Worm (Caenorhabditis elegans) whole organism, L4 larva: ENCODE data around the gene T13H10.2.
A peak's percentile ranks its signal among the peaks of the same experiment; 100 is the strongest.

Source experiments
- D1046.2 ChIP-seq: fragments of 200-800 bp; sonication (Bioruptor generic); IDR thresholded peaks from 2 replicates; pipeline ENCODE4 v1.3.6; 2022; ENCODE audit warnings: missing genetic modification characterization, missing compliant biosample characterization
- F49E8.2 ChIP-seq: sonication (generic microtip); optimal IDR thresholded peaks from 2 replicates; lab custom pipeline; 2016; ENCODE audit warnings: missing compliant biosample characterization, mild to moderate bottlenecking, missing genetic modification characterization, borderline replicate concordance
- T20F7.1 ChIP-seq: fragments of 200-800 bp; sonication (Bioruptor generic); optimal IDR thresholded peaks from 2 replicates; lab custom pipeline; 2018; ENCODE audit warnings: mild to moderate bottlenecking, missing genetic modification characterization, missing compliant biosample characterization
- T26A8.4 ChIP-seq: fragments of 200-800 bp; sonication (Bioruptor generic); IDR thresholded peaks from 2 replicates; pipeline ENCODE4 v1.3.6; 2022; ENCODE audit warnings: missing genetic modification characterization, missing compliant biosample characterization
- Y105C5A.15 ChIP-seq: fragments of 200-800 bp; sonication (Bioruptor generic); IDR thresholded peaks from 2 replicates; pipeline ENCODE4 v1.3.6; 2022; ENCODE audit warnings: missing genetic modification characterization, missing compliant biosample characterization
- Y48G9A.11 ChIP-seq: fragments of 200-800 bp; sonication (Bioruptor generic); IDR thresholded peaks from 2 replicates; pipeline ENCODE4 v1.3.6; 2022; ENCODE audit warnings: missing genetic modification reagents, missing genetic modification characterization, missing compliant biosample characterization
- Y75B8A.6 ChIP-seq: fragments of 200-800 bp; sonication (Bioruptor generic); IDR thresholded peaks from 2 replicates; pipeline ENCODE4 v1.3.6; 2022; ENCODE audit warnings: missing genetic modification reagents, missing genetic modification characterization, missing compliant biosample characterization
- ama-1 ChIP-seq: fragments of 150-350 bp; optimal IDR thresholded peaks from 2 replicates; lab custom pipeline; 2014; ENCODE audit warnings: inconsistent platforms, mixed read lengths
- arid-1 ChIP-seq: fragments of 200-800 bp; sonication (Bioruptor generic); conservative IDR thresholded peaks from 2 replicates; pipeline ENCODE4 v1.3.6; 2022; ENCODE audit warnings: missing genetic modification reagents, missing genetic modification characterization, missing compliant biosample characterization
- ceh-20 ChIP-seq: fragments of 200-800 bp; sonication (Bioruptor generic); IDR thresholded peaks from 2 replicates; pipeline ENCODE4 v1.3.6; 2022; ENCODE audit warnings: missing genetic modification reagents, missing genetic modification characterization, missing compliant biosample characterization
- ceh-82 ChIP-seq: sonication (generic microtip); optimal IDR thresholded peaks from 2 replicates; lab custom pipeline; 2017; ENCODE audit warnings: missing biosample characterization, missing genetic modification characterization
- ctbp-1 ChIP-seq: fragments of 200-800 bp; sonication (Bioruptor generic); IDR thresholded peaks from 2 replicates; pipeline ENCODE4 v1.3.6; 2022; ENCODE audit warnings: missing genetic modification reagents, missing genetic modification characterization, missing compliant biosample characterization
- daf-16 ChIP-seq, 3 experiments: sonication (generic microtip); optimal IDR thresholded peaks; 2 replicates each; lab custom pipeline; 2016 to 2017; ENCODE audit warnings: missing genetic modification characterization in 3 of 3, missing genetic modification reagents in 3 of 3, mild to moderate bottlenecking in 2 of 3, missing compliant biosample characterization in 2 of 3, missing biosample characterization in 1 of 3, moderate library complexity in 1 of 3
- daf-19 ChIP-seq: fragments of 200-800 bp; sonication (Bioruptor generic); conservative IDR thresholded peaks from 2 replicates; pipeline ENCODE4 v1.3.6; 2022; ENCODE audit warnings: missing genetic modification characterization, missing compliant biosample characterization
- dmd-6 ChIP-seq: fragments of 200-800 bp; sonication (Bioruptor generic); IDR thresholded peaks from 2 replicates; pipeline ENCODE4 v1.3.6; 2022; ENCODE audit warnings: missing genetic modification reagents, missing genetic modification characterization, missing compliant biosample characterization
- dpl-1 ChIP-seq: fragments of 150-350 bp; optimal IDR thresholded peaks from 2 replicates; lab custom pipeline; 2014; ENCODE audit warnings: missing biosample characterization, missing genetic modification reagents, missing genetic modification characterization
- duxl-1 ChIP-seq: sonication (generic microtip); optimal IDR thresholded peaks from 2 replicates; lab custom pipeline; 2016; ENCODE audit warnings: mild to moderate bottlenecking, missing genetic modification characterization, moderate library complexity, missing compliant biosample characterization; ENCODE audit not compliant: poor library complexity
- dve-1 ChIP-seq: sonication (generic microtip); optimal IDR thresholded peaks from 2 replicates; lab custom pipeline; 2017; ENCODE audit warnings: antibody characterized with exemption, mild to moderate bottlenecking, missing genetic modification characterization, missing compliant biosample characterization; ENCODE audit not compliant: insufficient read depth
- egl-43 ChIP-seq: fragments of 200-800 bp; sonication (Bioruptor generic); IDR thresholded peaks from 2 replicates; pipeline ENCODE4 v1.3.6; 2022; ENCODE audit warnings: missing genetic modification reagents, missing genetic modification characterization, missing compliant biosample characterization
- fos-1 ChIP-seq: fragments of 150-350 bp; optimal IDR thresholded peaks from 2 replicates; lab custom pipeline; 2014; ENCODE audit warnings: missing biosample characterization, missing genetic modification characterization
- gei-8 ChIP-seq: fragments of 200-800 bp; sonication (Bioruptor generic); optimal IDR thresholded peaks from 2 replicates; lab custom pipeline; 2018; ENCODE audit warnings: mild to moderate bottlenecking, missing genetic modification characterization, missing compliant biosample characterization
- hlh-11 ChIP-seq: fragments of 200-800 bp; sonication (Bioruptor generic); optimal IDR thresholded peaks from 2 replicates; lab custom pipeline; 2018; ENCODE audit warnings: mild to moderate bottlenecking, missing genetic modification characterization, missing compliant biosample characterization
- hlh-30 ChIP-seq: sonication (generic microtip); optimal IDR thresholded peaks from 2 replicates; lab custom pipeline; 2017; ENCODE audit warnings: antibody characterized with exemption, mild to moderate bottlenecking, missing genetic modification characterization, missing compliant biosample characterization; ENCODE audit not compliant: insufficient read depth
- lin-1 ChIP-seq: fragments of 200-800 bp; sonication (Bioruptor generic); IDR thresholded peaks from 2 replicates; pipeline ENCODE4 v1.3.6; 2022; ENCODE audit warnings: missing genetic modification reagents, missing genetic modification characterization, missing compliant biosample characterization
- lin-15B ChIP-seq: fragments of 150-350 bp; sonication (generic microtip); optimal IDR thresholded peaks from 3 replicates; lab custom pipeline; 2014; ENCODE audit warnings: missing biosample characterization, missing genetic modification characterization
- lin-38 ChIP-seq: fragments of 200-800 bp; sonication (Bioruptor generic); IDR thresholded peaks from 2 replicates; pipeline ENCODE4 v1.3.6; 2022; ENCODE audit warnings: missing genetic modification reagents, missing genetic modification characterization, missing compliant biosample characterization
- lir-3 ChIP-seq: sonication (generic microtip); optimal IDR thresholded peaks from 2 replicates; lab custom pipeline; 2016; ENCODE audit warnings: mild to moderate bottlenecking, missing genetic modification characterization, missing compliant biosample characterization
- lsy-2 ChIP-seq, 2 experiments: fragments of 150-350 bp in 1 of 2; sonication (generic microtip) in 1 of 2; optimal IDR thresholded peaks; 2 replicates each; lab custom pipeline; 2014 to 2017; ENCODE audit warnings: missing biosample characterization in 2 of 2, missing genetic modification characterization in 2 of 2
- madf-5 ChIP-seq, 2 experiments: fragments of 200-800 bp; sonication (Bioruptor generic); IDR thresholded peaks; 2 replicates each; pipeline ENCODE4 v1.3.6; 2022; ENCODE audit warnings: missing compliant biosample characterization in 2 of 2, missing genetic modification characterization in 2 of 2
- mep-1 ChIP-seq: fragments of 150-350 bp; sonication (generic microtip); optimal IDR thresholded peaks from 3 replicates; lab custom pipeline; 2014; ENCODE audit warnings: missing biosample characterization, missing genetic modification characterization
- nhr-102 ChIP-seq: sonication (generic microtip); optimal IDR thresholded peaks from 2 replicates; lab custom pipeline; 2016; ENCODE audit warnings: mild to moderate bottlenecking, missing genetic modification characterization, moderate library complexity, missing compliant biosample characterization
- nhr-11 ChIP-seq: fragments of 150-350 bp; optimal IDR thresholded peaks from 2 replicates; lab custom pipeline; 2014; ENCODE audit warnings: missing biosample characterization, missing genetic modification characterization
- nhr-25 ChIP-seq: sonication (generic microtip); optimal IDR thresholded peaks from 2 replicates; lab custom pipeline; 2017; ENCODE audit warnings: missing genetic modification characterization, mild to moderate bottlenecking, missing compliant biosample characterization, antibody characterized with exemption, moderate library complexity, borderline replicate concordance; ENCODE audit not compliant: insufficient read depth
- nhr-28 ChIP-seq: fragments of 150-350 bp; optimal IDR thresholded peaks from 2 replicates; lab custom pipeline; 2014; ENCODE audit warnings: missing biosample characterization, missing genetic modification characterization
- nhr-42 ChIP-seq: fragments of 200-800 bp; sonication (Bioruptor generic); IDR thresholded peaks from 2 replicates; pipeline ENCODE4 v1.3.6; 2022; ENCODE audit warnings: missing genetic modification characterization, missing compliant biosample characterization
- nhr-76 ChIP-seq: fragments of 150-350 bp; optimal IDR thresholded peaks from 2 replicates; lab custom pipeline; 2014; ENCODE audit warnings: missing biosample characterization, missing genetic modification characterization
- nhr-77 ChIP-seq: fragments of 150-350 bp; optimal IDR thresholded peaks from 2 replicates; lab custom pipeline; 2014; ENCODE audit warnings: missing biosample characterization, missing genetic modification characterization
- rbr-2 ChIP-seq: sonication (generic microtip); optimal IDR thresholded peaks from 2 replicates; lab custom pipeline; 2016; ENCODE audit warnings: missing genotype, missing genetic modification characterization, missing compliant biosample characterization
- sdz-12 ChIP-seq: fragments of 200-800 bp; sonication (Bioruptor generic); optimal IDR thresholded peaks from 2 replicates; lab custom pipeline; 2018; ENCODE audit warnings: mild to moderate bottlenecking, missing genetic modification characterization, missing compliant biosample characterization
- snpc-1.2 ChIP-seq: fragments of 200-800 bp; sonication (Bioruptor generic); IDR thresholded peaks from 2 replicates; pipeline ENCODE4 v1.3.6; 2022; ENCODE audit warnings: missing genetic modification reagents, missing genetic modification characterization, missing compliant biosample characterization
- spr-1 ChIP-seq: sonication (generic microtip); optimal IDR thresholded peaks from 2 replicates; lab custom pipeline; 2016; ENCODE audit warnings: mild to moderate bottlenecking, missing genetic modification characterization, missing compliant biosample characterization
- spr-3 ChIP-seq: fragments of 200-800 bp; sonication (Bioruptor generic); optimal IDR thresholded peaks from 2 replicates; lab custom pipeline; 2018; ENCODE audit warnings: mild to moderate bottlenecking, missing genetic modification characterization, missing compliant biosample characterization
- tra-1 ChIP-seq: fragments of 200-800 bp; sonication (Bioruptor generic); IDR thresholded peaks from 2 replicates; pipeline ENCODE4 v1.3.6; 2022; ENCODE audit warnings: missing genetic modification reagents, missing genetic modification characterization, missing compliant biosample characterization
- unc-130 ChIP-seq: sonication (generic microtip); optimal IDR thresholded peaks from 2 replicates; lab custom pipeline; 2016; ENCODE audit warnings: missing genetic modification reagents, missing genetic modification characterization, missing compliant biosample characterization
- vab-7 ChIP-seq: fragments of 200-800 bp; sonication (Bioruptor generic); IDR thresholded peaks from 2 replicates; pipeline ENCODE4 v1.3.6; 2022; ENCODE audit warnings: missing genetic modification reagents, missing genetic modification characterization, missing compliant biosample characterization
- zag-1 ChIP-seq: fragments of 150-350 bp; optimal IDR thresholded peaks from 2 replicates; lab custom pipeline; 2014; ENCODE audit warnings: missing biosample characterization, missing genetic modification characterization
- zfp-3 ChIP-seq: fragments of 200-800 bp; sonication (Bioruptor generic); conservative IDR thresholded peaks from 2 replicates; pipeline ENCODE4 v1.3.6; 2022; ENCODE audit warnings: missing genetic modification reagents, missing genetic modification characterization, missing compliant biosample characterization
- zip-2 ChIP-seq: fragments of 150-350 bp; optimal IDR thresholded peaks from 2 replicates; lab custom pipeline; 2014; ENCODE audit warnings: missing biosample characterization, missing genetic modification characterization
- ztf-11 ChIP-seq: fragments of 150-350 bp; optimal IDR thresholded peaks from 2 replicates; lab custom pipeline; 2014; ENCODE audit warnings: missing biosample characterization, missing genetic modification characterization

The T13H10.2 gene

ce11 chrIV:9994895-9995394, 30.9 kb downstream of the T13H10.2 start, which contains the start of gene uba-1:
uba-1 (minus strand) TSS chrIV:9994945.
- TF ChIP-seq hlh-30 (tag; lab: Kevin White, UChicago) (peak; percentile 9), zag-1 (tag; lab: Kevin White, UChicago) (no peak), lsy-2 (tag; optimal IDR thresholded peaks at IDR 0.05; lab: Kevin White, UChicago) (peak in 1 of 2 experiments; percentile 69), unc-130 (GFP tag; lab: Kevin White, UChicago) (peak; percentile 51), vab-7 (GFP tag; lab: Robert Waterston, UW) (0 out of 2 replicates have a peak, but pooled peaks have one; percentile 15), ztf-11 (no peak), daf-19 (GFP tag; lab: Robert Waterston, UW) (peak; percentile 73; the same call in 1 of the 2 replicates), nhr-11 (no peak), dve-1 (tag; lab: Kevin White, UChicago) (peak; percentile 87), snpc-1.2 (GFP tag; lab: Robert Waterston, UW) (0 out of 2 replicates have a peak, but pooled peaks have one; percentile 43), dmd-6 (peak; percentile 21; the same call in 1 of the 2 replicates), Y48G9A.11 (GFP tag; lab: Robert Waterston, UW) (no peak), lin-15B (tag; lab: Kevin White, UChicago) (no peak), nhr-28 (tag; lab: Kevin White, UChicago) (peak; percentile 19), lin-38 (GFP tag; lab: Robert Waterston, UW) (peak; percentile 81), Y75B8A.6 (GFP tag; lab: Robert Waterston, UW) (0 out of 2 replicates have a peak, but pooled peaks have one; percentile 40), zip-2 (tag; lab: Kevin White, UChicago) (peak; percentile 61), D1046.2 (no peak), arid-1 (GFP tag; lab: Robert Waterston, UW) (no peak), nhr-102 (tag; lab: Kevin White, UChicago) (peak; percentile 77), T26A8.4 (GFP tag; lab: Robert Waterston, UW) (peak; percentile 75), lin-1 (GFP tag; lab: Robert Waterston, UW) (no peak), madf-5 (GFP tag; IDR thresholded peaks at IDR 0.05; lab: Robert Waterston, UW) (0 out of 4 replicates have a peak, but pooled peaks of 1 of the 2 experiments have one; percentile 27), nhr-77 (tag; lab: Kevin White, UChicago) (peak; percentile 19), ceh-82 (tag; lab: Kevin White, UChicago) (no peak), spr-3 (GFP tag; lab: Kevin White, UChicago) (no peak), lir-3 (tag; lab: Kevin White, UChicago) (no peak), Y105C5A.15 (0 out of 2 replicates have a peak, but pooled peaks have one; percentile 18), rbr-2 (tag; lab: Kevin White, UChicago) (peak; percentile 56), hlh-11 (tag; lab: Kevin White, UChicago) (peak; percentile 13), egl-43 (GFP tag; lab: Robert Waterston, UW) (0 out of 2 replicates have a peak, but pooled peaks have one; percentile 19), duxl-1 (tag; lab: Kevin White, UChicago) (peak; percentile 4), ceh-20 (GFP tag; lab: Robert Waterston, UW) (0 out of 2 replicates have a peak, but pooled peaks have one; percentile 24), fos-1 (no peak), T20F7.1 (GFP tag; lab: Kevin White, UChicago) (peak; percentile 78), nhr-76 (tag; lab: Kevin White, UChicago) (no peak), sdz-12 (GFP tag; lab: Kevin White, UChicago) (no peak), mep-1 (peak; percentile 80), ama-1 (peak; percentile 77), nhr-42 (GFP tag; lab: Robert Waterston, UW) (0 out of 2 replicates have a peak, but pooled peaks have one; percentile 41), zfp-3 (peak; percentile 92), F49E8.2 (tag; lab: Kevin White, UChicago) (no peak), spr-1 (peak; percentile 13), gei-8 (no peak), tra-1 (GFP tag; lab: Robert Waterston, UW) (no peak), nhr-25 (tag; lab: Kevin White, UChicago) (peak; percentile 36), dpl-1 (GFP tag; lab: Kevin White, UChicago) (peak; percentile 52), ctbp-1 (GFP tag; lab: Robert Waterston, UW) (0 out of 2 replicates have a peak, but pooled peaks have one; percentile 14), daf-16 (GFP tag; optimal IDR thresholded peaks at IDR 0.05; lab: Kevin White, UChicago) (peak in 1 of 2 experiments; percentile 45), daf-16 (tag; optimal IDR thresholded peaks at IDR 0.05; lab: Kevin White, UChicago) (peak; percentile 65)
